Worm (Caenorhabditis elegans) whole organism, L4/young adult: ENCODE results near the gene C45H4.13.

Experiments
- dao-5 ChIP-seq: sonication (generic microtip); optimal IDR thresholded peaks from 2 replicates; lab custom pipeline; 2016; ENCODE audit warnings: missing genotype, missing genetic modification characterization, moderate library complexity, missing compliant biosample characterization
- him-1 ChIP-seq: sonication (generic microtip); optimal IDR thresholded peaks from 2 replicates; lab custom pipeline; 2016; ENCODE audit warnings: missing genotype, missing genetic modification reagents, missing genetic modification characterization, missing compliant biosample characterization

- no peak for TF ChIP-seq dao-5
- TF ChIP-seq him-1 (tag; lab: Kevin White, UChicago), result no peak
These were observed 28.3 kb downstream of the C45H4.13 start, which contains the start of gene F22F7.2 for ce11 chrV:2122517-2122916.
